Fruit fly (Drosophila melanogaster) whole organism, pupa: ENCODE measurements around the gene RecQ4.
A peak's percentile ranks its signal among the peaks of the same experiment; 100 is the strongest.

Experiments used
- CG10348 ChIP-seq: fragments of 200-800 bp; sonication (Bioruptor generic); IDR thresholded peaks from 2 replicates; pipeline ENCODE4 v1.3.6; 2022; ENCODE audit warnings: missing biosample characterization, missing genetic modification characterization
- CG13204 ChIP-seq: fragments of 200-800 bp; sonication (Bioruptor generic); optimal IDR thresholded peaks from 2 replicates; lab custom pipeline; 2018; ENCODE audit warnings: missing biosample characterization, mild to moderate bottlenecking, missing genetic modification characterization, moderate library complexity
- CG14655 ChIP-seq: fragments of 200-800 bp; sonication (Bioruptor generic); optimal IDR thresholded peaks from 3 replicates; lab custom pipeline; 2017; ENCODE audit warnings: mild to moderate bottlenecking, missing biosample characterization, missing genetic modification reagents, missing genetic modification characterization
- CG17806 ChIP-seq: fragments of 200-800 bp; sonication (Bioruptor generic); optimal IDR thresholded peaks from 2 replicates; lab custom pipeline; 2018; ENCODE audit warnings: missing biosample characterization, mild to moderate bottlenecking, missing genetic modification characterization, moderate library complexity
- CG8159 ChIP-seq: fragments of 200-800 bp; sonication (Bioruptor generic); optimal IDR thresholded peaks from 3 replicates; lab custom pipeline; 2018; ENCODE audit warnings: missing biosample characterization, mild to moderate bottlenecking, missing genetic modification characterization, moderate library complexity
- CG8301 ChIP-seq: fragments of 200-800 bp; sonication (Bioruptor generic); optimal IDR thresholded peaks from 2 replicates; lab custom pipeline; 2018; ENCODE audit warnings: missing biosample characterization, mild to moderate bottlenecking, missing genetic modification characterization
- CG9948 ChIP-seq: fragments of 200-800 bp; sonication (Bioruptor generic); optimal IDR thresholded peaks from 2 replicates; lab custom pipeline; 2018; ENCODE audit warnings: missing biosample characterization, mild to moderate bottlenecking, missing genetic modification characterization, moderate library complexity
- EcR ChIP-seq: fragments of 200-800 bp; sonication (Bioruptor generic); optimal IDR thresholded peaks from 3 replicates; lab custom pipeline; 2019; ENCODE audit warnings: missing biosample characterization, missing genetic modification characterization, mild to moderate bottlenecking, moderate library complexity, missing genetic modification reagents
- Ets98B ChIP-seq: fragments of 200-800 bp; sonication (Bioruptor generic); IDR thresholded peaks from 2 replicates; pipeline ENCODE4 v1.3.6; 2022; ENCODE audit warnings: missing biosample characterization, missing genetic modification characterization
- Pif1B ChIP-seq: fragments of 200-800 bp; sonication (Bioruptor generic); optimal IDR thresholded peaks from 3 replicates; lab custom pipeline; 2016; ENCODE audit warnings: missing biosample characterization, missing genetic modification characterization
- fd96Ca ChIP-seq: fragments of 200-800 bp; sonication (Bioruptor generic); IDR thresholded peaks from 3 replicates; pipeline ENCODE4 v1.3.6; 2022; ENCODE audit warnings: missing biosample characterization, missing genetic modification characterization

- TF ChIP-seq CG9948 (tag; lab: Kevin White, UChicago) (no peak), Pif1B (GFP tag; lab: Kevin White, UChicago) (no peak), CG8301 (tag; lab: Kevin White, UChicago) (peak; percentile 6), CG13204 (no peak), fd96Ca (GFP tag; lab: Robert Waterston, UW) (0 out of 3 replicates have a peak, but pooled peaks have one; percentile 34), EcR (GFP tag; lab: Kevin White, UChicago) (no peak), CG14655 (GFP tag; lab: Kevin White, UChicago) (no peak), Ets98B (no peak), CG8159 (no peak), CG10348 (GFP tag; lab: Robert Waterston, UW) (no peak), CG17806 (tag; lab: Kevin White, UChicago) (no peak)
Observed at dm6 chr3L:8128396-8129050, 47.3 kb downstream of the RecQ4 start.
